Worm (Caenorhabditis elegans) whole organism, L4 larva: ENCODE results near the gene idpp-13.

ENCODE experiments used
- D1046.2 ChIP-seq: fragments of 200-800 bp; sonication (Bioruptor generic); IDR thresholded peaks from 2 replicates; pipeline ENCODE4 v1.3.6; 2022; ENCODE audit warnings: missing genetic modification characterization, missing compliant biosample characterization
- F10B5.3 ChIP-seq: sonication (generic microtip); optimal IDR thresholded peaks from 2 replicates; lab custom pipeline; 2016; ENCODE audit warnings: mild to moderate bottlenecking, missing genetic modification characterization, missing compliant biosample characterization
- F26F4.8 ChIP-seq: fragments of 200-800 bp; sonication (Bioruptor generic); conservative IDR thresholded peaks from 2 replicates; pipeline ENCODE4 v1.3.6; 2022; ENCODE audit warnings: missing genetic modification characterization, missing compliant biosample characterization
- T20F7.1 ChIP-seq: fragments of 200-800 bp; sonication (Bioruptor generic); optimal IDR thresholded peaks from 2 replicates; lab custom pipeline; 2018; ENCODE audit warnings: mild to moderate bottlenecking, missing genetic modification characterization, missing compliant biosample characterization
- T26A8.4 ChIP-seq: fragments of 200-800 bp; sonication (Bioruptor generic); IDR thresholded peaks from 2 replicates; pipeline ENCODE4 v1.3.6; 2022; ENCODE audit warnings: missing genetic modification characterization, missing compliant biosample characterization
- Y48G9A.11 ChIP-seq: fragments of 200-800 bp; sonication (Bioruptor generic); IDR thresholded peaks from 2 replicates; pipeline ENCODE4 v1.3.6; 2022; ENCODE audit warnings: missing genetic modification reagents, missing genetic modification characterization, missing compliant biosample characterization
- Y75B8A.6 ChIP-seq: fragments of 200-800 bp; sonication (Bioruptor generic); IDR thresholded peaks from 2 replicates; pipeline ENCODE4 v1.3.6; 2022; ENCODE audit warnings: missing genetic modification reagents, missing genetic modification characterization, missing compliant biosample characterization
- aha-1 ChIP-seq: fragments of 150-350 bp; peaks from one replicate; lab custom pipeline; 2014; ENCODE audit warnings: missing biosample characterization, missing genetic modification characterization
- arid-1 ChIP-seq: fragments of 200-800 bp; sonication (Bioruptor generic); conservative IDR thresholded peaks from 2 replicates; pipeline ENCODE4 v1.3.6; 2022; ENCODE audit warnings: missing genetic modification reagents, missing genetic modification characterization, missing compliant biosample characterization
- ceh-82 ChIP-seq: sonication (generic microtip); optimal IDR thresholded peaks from 2 replicates; lab custom pipeline; 2017; ENCODE audit warnings: missing biosample characterization, missing genetic modification characterization
- daf-16 ChIP-seq, 3 experiments: sonication (generic microtip); optimal IDR thresholded peaks; 2 replicates each; lab custom pipeline; 2016 to 2017; ENCODE audit warnings: missing genetic modification characterization in 3 of 3, missing genetic modification reagents in 3 of 3, mild to moderate bottlenecking in 2 of 3, missing compliant biosample characterization in 2 of 3, missing biosample characterization in 1 of 3, moderate library complexity in 1 of 3
- dmd-6 ChIP-seq: fragments of 200-800 bp; sonication (Bioruptor generic); IDR thresholded peaks from 2 replicates; pipeline ENCODE4 v1.3.6; 2022; ENCODE audit warnings: missing genetic modification reagents, missing genetic modification characterization, missing compliant biosample characterization
- dpl-1 ChIP-seq: fragments of 150-350 bp; optimal IDR thresholded peaks from 2 replicates; lab custom pipeline; 2014; ENCODE audit warnings: missing biosample characterization, missing genetic modification reagents, missing genetic modification characterization
- dve-1 ChIP-seq: sonication (generic microtip); optimal IDR thresholded peaks from 2 replicates; lab custom pipeline; 2017; ENCODE audit warnings: antibody characterized with exemption, mild to moderate bottlenecking, missing genetic modification characterization, missing compliant biosample characterization; ENCODE audit not compliant: insufficient read depth
- hlh-11 ChIP-seq: fragments of 200-800 bp; sonication (Bioruptor generic); optimal IDR thresholded peaks from 2 replicates; lab custom pipeline; 2018; ENCODE audit warnings: mild to moderate bottlenecking, missing genetic modification characterization, missing compliant biosample characterization
- hlh-30 ChIP-seq: sonication (generic microtip); optimal IDR thresholded peaks from 2 replicates; lab custom pipeline; 2017; ENCODE audit warnings: antibody characterized with exemption, mild to moderate bottlenecking, missing genetic modification characterization, missing compliant biosample characterization; ENCODE audit not compliant: insufficient read depth
- lim-7 ChIP-seq: fragments of 200-800 bp; sonication (Bioruptor generic); IDR thresholded peaks from 2 replicates; pipeline ENCODE4 v1.3.6; 2022; ENCODE audit warnings: missing genetic modification characterization, missing compliant biosample characterization
- lin-1 ChIP-seq: fragments of 200-800 bp; sonication (Bioruptor generic); IDR thresholded peaks from 2 replicates; pipeline ENCODE4 v1.3.6; 2022; ENCODE audit warnings: missing genetic modification reagents, missing genetic modification characterization, missing compliant biosample characterization
- lin-29 ChIP-seq: fragments of 200-800 bp; sonication (Bioruptor generic); IDR thresholded peaks from 2 replicates; pipeline ENCODE4 v1.3.6; 2022; ENCODE audit warnings: missing genetic modification reagents, missing genetic modification characterization, missing compliant biosample characterization
- lin-38 ChIP-seq: fragments of 200-800 bp; sonication (Bioruptor generic); IDR thresholded peaks from 2 replicates; pipeline ENCODE4 v1.3.6; 2022; ENCODE audit warnings: missing genetic modification reagents, missing genetic modification characterization, missing compliant biosample characterization
- lsy-2 ChIP-seq, 2 experiments: fragments of 150-350 bp in 1 of 2; sonication (generic microtip) in 1 of 2; optimal IDR thresholded peaks; 2 replicates each; lab custom pipeline; 2014 to 2017; ENCODE audit warnings: missing biosample characterization in 2 of 2, missing genetic modification characterization in 2 of 2
- madf-9 ChIP-seq: fragments of 200-800 bp; sonication (Bioruptor generic); conservative IDR thresholded peaks from 2 replicates; pipeline ENCODE4 v1.3.6; 2022; ENCODE audit warnings: missing genetic modification reagents, missing genetic modification characterization, missing compliant biosample characterization
- mep-1 ChIP-seq: fragments of 150-350 bp; sonication (generic microtip); optimal IDR thresholded peaks from 3 replicates; lab custom pipeline; 2014; ENCODE audit warnings: missing biosample characterization, missing genetic modification characterization
- mes-2 ChIP-seq: sonication (generic microtip); optimal IDR thresholded peaks from 2 replicates; lab custom pipeline; 2016; ENCODE audit warnings: missing genotype, mild to moderate bottlenecking, missing genetic modification characterization, missing compliant biosample characterization; ENCODE audit not compliant: poor library complexity, severe bottlenecking
- mxl-2 ChIP-seq: fragments of 200-800 bp; sonication (Bioruptor generic); conservative IDR thresholded peaks from 2 replicates; pipeline ENCODE4 v1.3.6; 2022; ENCODE audit warnings: missing genetic modification reagents, missing genetic modification characterization, missing compliant biosample characterization
- nhr-102 ChIP-seq: sonication (generic microtip); optimal IDR thresholded peaks from 2 replicates; lab custom pipeline; 2016; ENCODE audit warnings: mild to moderate bottlenecking, missing genetic modification characterization, moderate library complexity, missing compliant biosample characterization
- nhr-28 ChIP-seq: fragments of 150-350 bp; optimal IDR thresholded peaks from 2 replicates; lab custom pipeline; 2014; ENCODE audit warnings: missing biosample characterization, missing genetic modification characterization
- nhr-76 ChIP-seq: fragments of 150-350 bp; optimal IDR thresholded peaks from 2 replicates; lab custom pipeline; 2014; ENCODE audit warnings: missing biosample characterization, missing genetic modification characterization
- nhr-77 ChIP-seq: fragments of 150-350 bp; optimal IDR thresholded peaks from 2 replicates; lab custom pipeline; 2014; ENCODE audit warnings: missing biosample characterization, missing genetic modification characterization
- php-3 ChIP-seq: fragments of 200-800 bp; sonication (Bioruptor generic); IDR thresholded peaks from 2 replicates; pipeline ENCODE4 v1.3.6; 2022; ENCODE audit warnings: missing genetic modification reagents, missing genetic modification characterization, missing compliant biosample characterization
- pqm-1 ChIP-seq: sonication (generic microtip); optimal IDR thresholded peaks from 2 replicates; lab custom pipeline; 2017; ENCODE audit warnings: missing biosample characterization, missing genetic modification characterization
- snpc-4 ChIP-seq: fragments of 150-350 bp; optimal IDR thresholded peaks from 2 replicates; lab custom pipeline; 2014; ENCODE audit warnings: missing biosample characterization, missing genetic modification characterization
- unc-39 ChIP-seq: sonication (generic microtip); optimal IDR thresholded peaks from 2 replicates; lab custom pipeline; 2017; ENCODE audit warnings: missing biosample characterization, missing genetic modification characterization

idpp-13 gene

DNA sequence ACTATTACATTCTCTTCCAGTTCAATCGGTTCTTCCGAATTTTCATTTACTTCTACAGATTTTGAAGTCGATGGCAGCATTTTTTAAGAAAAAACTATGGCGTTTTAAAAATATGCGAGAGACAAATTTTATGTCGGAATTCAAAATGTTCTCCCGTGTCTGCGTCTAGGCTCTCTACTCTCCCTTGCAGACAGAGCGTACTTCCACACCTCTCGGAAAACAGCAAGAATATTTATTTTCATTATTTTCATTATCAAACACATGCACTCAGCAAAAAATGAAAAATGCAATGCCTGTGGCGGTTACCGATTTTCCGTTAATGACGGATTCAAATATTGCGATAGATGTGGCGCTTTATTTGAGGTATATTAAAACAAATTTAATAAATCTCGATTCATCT is 21.3 kb downstream of the idpp-13 start, which contains the start of the genes ztf-18 and F23H11.2:
Gene ztf-18 (minus strand): TSS at position 188 of the 400 bp plus-strand sequence.
Gene F23H11.2 (plus strand): TSS at position 223 of the 400 bp plus-strand sequence.
- no peak for TF ChIP-seq nhr-77 (tag; lab: Kevin White, UChicago)
- TF ChIP-seq mes-2 (tag; lab: Kevin White, UChicago) = no peak
- no peak for TF ChIP-seq ceh-82 (tag; lab: Kevin White, UChicago)
- TF ChIP-seq daf-16 (GFP tag; optimal IDR thresholded peaks at IDR 0.05; lab: Kevin White, UChicago) = no peak
- peak; percentile 13 for TF ChIP-seq daf-16 (tag; optimal IDR thresholded peaks at IDR 0.05; lab: Kevin White, UChicago)
- TF ChIP-seq snpc-4 (tag; lab: Kevin White, UChicago) = no peak

DNA sequence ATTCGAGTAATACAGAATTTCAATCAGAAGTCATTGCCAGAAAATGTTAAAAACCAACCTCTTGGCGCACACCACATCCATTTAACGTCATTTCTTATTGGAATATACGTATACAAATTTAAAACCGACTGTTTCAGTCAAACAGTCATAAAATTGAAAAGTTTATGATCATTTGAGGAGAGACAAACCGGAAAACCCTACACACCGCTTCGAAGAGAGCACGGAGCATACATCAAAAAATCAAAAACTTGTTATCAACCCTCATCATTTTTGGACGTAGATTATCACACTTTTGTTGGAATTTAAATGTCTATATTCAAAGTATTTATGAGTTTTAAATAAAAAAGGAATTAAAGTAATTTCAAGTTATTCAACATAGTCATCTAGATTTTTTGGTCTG is 25.8 kb downstream of the idpp-13 start, which contains the start of gene T24C4.10:
Gene T24C4.10 (minus strand): TSS at position 230 of the 400 bp plus-strand sequence.
- TF ChIP-seq D1046.2 (GFP tag; lab: Robert Waterston, UW) (no peak), php-3 (GFP tag; lab: Robert Waterston, UW) (peak; percentile 61; the same call in 1 of the 2 replicates), mes-2 (tag; lab: Kevin White, UChicago) (no peak), nhr-76 (tag; lab: Kevin White, UChicago) (no peak), mxl-2 (no peak), mep-1 (tag; lab: Kevin White, UChicago) (no peak), pqm-1 (tag; lab: Kevin White, UChicago) (peak; percentile 87), madf-9 (GFP tag; lab: Robert Waterston, UW) (no peak), nhr-77 (tag; lab: Kevin White, UChicago) (peak; percentile 36), Y48G9A.11 (GFP tag; lab: Robert Waterston, UW) (no peak), arid-1 (GFP tag; lab: Robert Waterston, UW) (no peak), T26A8.4 (GFP tag; lab: Robert Waterston, UW) (no peak), dmd-6 (peak; percentile 45; the same call in 1 of the 2 replicates), Y75B8A.6 (GFP tag; lab: Robert Waterston, UW) (no peak), dve-1 (tag; lab: Kevin White, UChicago) (peak; percentile 36), unc-39 (tag; lab: Kevin White, UChicago) (no peak), daf-16 (GFP tag; optimal IDR thresholded peaks at IDR 0.05; lab: Kevin White, UChicago) (no peak), daf-16 (tag; optimal IDR thresholded peaks at IDR 0.05; lab: Kevin White, UChicago) (peak; percentile 45), nhr-28 (peak; percentile 45), dpl-1 (no peak), hlh-11 (peak; percentile 35)
- TF ChIP-seq, all 104 proteins: peak for 8

DNA sequence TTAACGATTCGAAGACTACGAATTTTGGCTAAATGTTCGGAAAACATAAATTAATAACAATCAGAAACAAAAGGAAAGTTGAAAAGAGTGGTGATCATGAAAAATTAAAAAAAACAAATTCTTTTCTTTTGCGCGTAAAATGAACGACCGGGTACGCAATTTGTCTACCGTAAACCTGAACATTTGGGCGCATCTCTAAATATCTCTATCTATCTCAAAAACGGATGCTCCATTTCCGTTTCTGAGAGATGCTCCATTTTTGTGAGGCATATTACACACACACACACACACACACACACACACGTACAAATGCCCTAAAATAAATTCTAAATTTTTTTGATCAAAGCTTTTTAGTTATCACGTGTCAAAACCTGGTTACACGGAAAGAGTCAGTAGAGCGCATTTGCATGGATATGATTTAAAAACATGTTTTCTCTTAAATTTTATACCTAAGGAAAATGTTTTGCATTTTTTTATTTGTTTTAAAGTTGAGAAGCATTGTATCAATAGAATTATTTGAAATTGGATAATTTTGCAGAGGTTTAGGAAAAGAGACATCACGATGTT is 27.7 kb downstream of the idpp-13 start:
- peak in 1 of 2 experiments; percentile 52 for TF ChIP-seq lsy-2 (tag; optimal IDR thresholded peaks at IDR 0.05; lab: Kevin White, UChicago)
- no peak for TF ChIP-seq daf-16 (GFP tag; optimal IDR thresholded peaks at IDR 0.05; lab: Kevin White, UChicago)
- peak; percentile 26 for TF ChIP-seq daf-16 (tag; optimal IDR thresholded peaks at IDR 0.05; lab: Kevin White, UChicago)
- TF ChIP-seq mep-1 (tag; lab: Kevin White, UChicago) = no peak
- TF ChIP-seq nhr-102 (tag; lab: Kevin White, UChicago) = no peak
- no peak for TF ChIP-seq lim-7 (GFP tag; lab: Robert Waterston, UW)
- TF ChIP-seq T20F7.1 (GFP tag; lab: Kevin White, UChicago) = peak; percentile 23
- no peak for TF ChIP-seq F10B5.3
- TF ChIP-seq lin-38 (GFP tag; lab: Robert Waterston, UW) = peak; percentile 44
- TF ChIP-seq lin-29 (GFP tag; lab: Robert Waterston, UW) = no peak
- no peak for TF ChIP-seq D1046.2 (GFP tag; lab: Robert Waterston, UW)
- peak; percentile 50 for TF ChIP-seq hlh-30 (tag; lab: Kevin White, UChicago)
- TF ChIP-seq nhr-77 (tag; lab: Kevin White, UChicago) = no peak
- TF ChIP-seq lin-1 = no peak
- TF ChIP-seq F26F4.8 = no peak
- TF ChIP-seq aha-1 (tag; lab: Kevin White, UChicago) = no peak
